Worm (Caenorhabditis elegans) whole organism, early embryonic: Measurements from ENCODE around the gene elf-1.

Experiments used
- F13C5.2 ChIP-seq: sonication (generic microtip); optimal IDR thresholded peaks from 2 replicates; lab custom pipeline; 2017; ENCODE audit warnings: mild to moderate bottlenecking, missing genetic modification characterization, inconsistent platforms, missing compliant biosample characterization
- ama-1 ChIP-seq: fragments of 150-350 bp; optimal IDR thresholded peaks from 2 replicates; lab custom pipeline; 2014
- hmg-4 ChIP-seq: fragments of 200-800 bp; sonication (Bioruptor generic); optimal IDR thresholded peaks from 2 replicates; lab custom pipeline; 2018; ENCODE audit warnings: mild to moderate bottlenecking, missing genetic modification characterization, missing compliant biosample characterization
- tra-4 ChIP-seq: sonication (generic microtip); optimal IDR thresholded peaks from 2 replicates; lab custom pipeline; 2017; ENCODE audit warnings: missing genetic modification characterization, missing compliant biosample characterization

ce11 chrIII:740382-740781, 51.4 kb downstream of the elf-1 start, which contains the start of gene idpp-1:
- TF ChIP-seq tra-4 (tag; lab: Kevin White, UChicago) (no peak), F13C5.2 (tag; lab: Kevin White, UChicago) (no peak), ama-1 (lab: Kevin White, UChicago) (no peak), hmg-4 (GFP tag; lab: Kevin White, UChicago) (no peak)
